Fruit fly (Drosophila melanogaster): ENCODE data around the gene CG15760.

The CG15760 gene

DNA sequence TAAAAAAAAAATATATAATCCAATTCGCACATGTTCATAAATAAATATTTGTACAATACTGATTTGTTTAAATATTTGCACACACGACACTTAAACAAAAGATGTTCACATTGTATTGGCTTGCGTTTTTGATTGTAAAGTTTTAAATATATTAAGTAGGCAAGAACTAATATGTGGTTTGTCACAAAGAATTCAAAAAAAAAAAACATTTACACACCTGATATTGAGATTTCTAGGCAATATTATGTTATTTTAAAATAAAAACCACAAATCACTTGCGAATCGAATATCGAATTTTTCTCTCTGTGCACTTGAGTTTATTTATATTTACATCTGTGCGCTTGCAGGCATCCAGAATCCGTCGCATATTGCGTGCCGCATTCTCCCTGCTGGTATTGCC is 10.1 kb downstream of the CG15760 start (continued):
- TF ChIP-seq gcm (GFP tag; optimal IDR thresholded peaks at IDR 0.05): peak; percentile 26
- TF ChIP-seq phol (tag; optimal IDR thresholded peaks at IDR 0.05): peak; percentile 44
- peak; percentile 26 for TF ChIP-seq CG10267 (tag; optimal IDR thresholded peaks at IDR 0.05)
- peak; percentile 39; the same call in 1 of the 3 replicates for TF ChIP-seq CG11695 (GFP tag; IDR thresholded peaks at IDR 0.05)
- peak; percentile 2 for TF ChIP-seq CG2120 (GFP tag; optimal IDR thresholded peaks at IDR 0.05)
- TF ChIP-seq CG15269 (tag; optimal IDR thresholded peaks at IDR 0.05): peak; percentile 41
- peak; percentile 36 for TF ChIP-seq CG13424 (tag; optimal IDR thresholded peaks at IDR 0.05)
- peak; percentile 12; the same call in 1 of the 2 replicates for TF ChIP-seq Ptx1 (GFP tag; IDR thresholded peaks at IDR 0.05)
- TF ChIP-seq CG14710 (tag; optimal IDR thresholded peaks at IDR 0.05): peak; percentile 27
- TF ChIP-seq trem (tag; optimal IDR thresholded peaks at IDR 0.05): peak; percentile 12
- TF ChIP-seq D (optimal IDR thresholded peaks at IDR 0.05): no peak
- TF ChIP-seq D (GFP tag; optimal IDR thresholded peaks at IDR 0.05): peak; percentile 9
- TF ChIP-seq ATbp (GFP tag; optimal IDR thresholded peaks at IDR 0.05): peak; percentile 15
- peak; percentile 43; the same call in 1 of the 3 replicates for TF ChIP-seq CG17361 (GFP tag; IDR thresholded peaks at IDR 0.05)
- TF ChIP-seq unpg (GFP tag; optimal IDR thresholded peaks at IDR 0.05): peak; percentile 53
- no peak for TF ChIP-seq nau (GFP tag; optimal IDR thresholded peaks at IDR 0.05)
- TF ChIP-seq CoRest (tag; optimal IDR thresholded peaks at IDR 0.05): peak; percentile 29
- peak; percentile 15 for TF ChIP-seq Xbp1 (GFP tag; optimal IDR thresholded peaks at IDR 0.05)
- TF ChIP-seq CG7556 (GFP tag; optimal IDR thresholded peaks at IDR 0.05): peak; percentile 35
- peak; percentile 45 for TF ChIP-seq CG8388 (GFP tag; optimal IDR thresholded peaks at IDR 0.05)

DNA sequence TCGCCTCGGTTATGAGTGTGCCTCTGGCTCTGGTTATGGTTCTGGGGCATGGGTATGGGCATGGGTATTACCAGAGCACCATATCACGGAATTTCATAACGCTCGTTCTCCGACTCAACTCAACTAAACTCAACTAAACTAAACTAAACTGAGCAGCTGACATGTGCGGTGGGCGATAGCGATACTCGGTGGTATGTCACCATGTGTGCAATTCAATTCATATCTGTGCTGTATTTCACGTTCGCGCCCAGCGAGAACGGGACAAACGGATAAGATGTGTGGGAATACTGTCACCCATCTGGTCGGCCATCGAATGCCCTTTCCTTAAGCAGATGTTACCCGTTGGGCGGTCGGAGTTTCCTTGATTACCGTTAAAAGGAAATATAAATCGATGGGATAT is 10.8 kb downstream of the CG15760 start, which contains the start of gene CG12177:
CG12177 (minus strand) TSS at position 239 of the 400 bp plus-strand sequence.
- TF ChIP-seq sob (GFP tag; IDR thresholded peaks at IDR 0.05): no peak
- peak; percentile 7 for TF ChIP-seq Fer1 (GFP tag; optimal IDR thresholded peaks at IDR 0.05)
- TF ChIP-seq CG10321 (GFP tag; IDR thresholded peaks at IDR 0.05): peak; percentile 60; the same call in 1 of the 2 replicates
- TF ChIP-seq Lhr (GFP tag; optimal IDR thresholded peaks at IDR 0.05): no peak
- no peak for TF ChIP-seq Nf-YC (tag; optimal IDR thresholded peaks at IDR 0.05)
- peak; percentile 52 for TF ChIP-seq cwo (GFP tag; optimal IDR thresholded peaks at IDR 0.05)
- TF ChIP-seq CG13287 (GFP tag; IDR thresholded peaks at IDR 0.05; ENCODE audit: partially characterized antibody): 0 out of 2 replicates have a peak, but pooled peaks have one; percentile 13
- TF ChIP-seq Deaf1 (tag; optimal IDR thresholded peaks at IDR 0.05): peak; percentile 32
- peak; percentile 6 for TF ChIP-seq CG13296 (GFP tag; optimal IDR thresholded peaks at IDR 0.05)
- TF ChIP-seq hb (GFP tag; IDR thresholded peaks at IDR 0.05; ENCODE audit: partially characterized antibody): no peak
- peak; percentile 61 for TF ChIP-seq row (GFP tag; IDR thresholded peaks at IDR 0.05)
- TF ChIP-seq chinmo (GFP tag; IDR thresholded peaks at IDR 0.05; ENCODE audit: partially characterized antibody): peak; percentile 7; the same call in 1 of the 4 replicates
- TF ChIP-seq crp (GFP tag; optimal IDR thresholded peaks at IDR 0.05): peak in 1 of 2 experiments; percentile 30
- peak in 1 of 2 experiments; percentile 66 for TF ChIP-seq Pdp1 (GFP tag; optimal IDR thresholded peaks at IDR 0.05)
- peak; percentile 97 for TF ChIP-seq twi (tag; optimal IDR thresholded peaks at IDR 0.05)
- no peak for TF ChIP-seq Hr78 (GFP tag; optimal IDR thresholded peaks at IDR 0.05)
- TF ChIP-seq tio (GFP tag; optimal IDR thresholded peaks at IDR 0.05): no peak
- TF ChIP-seq E2f2 (GFP tag; IDR thresholded peaks at IDR 0.05): 0 out of 2 replicates have a peak, but pooled peaks have one; percentile 12
- TF ChIP-seq slbo (GFP tag; IDR thresholded peaks at IDR 0.05): peak; percentile 3; the same call in 1 of the 2 replicates
- TF ChIP-seq pzg (GFP tag; optimal IDR thresholded peaks at IDR 0.05): peak; percentile 15
- TF ChIP-seq BEAF-32 (GFP tag; optimal IDR thresholded peaks at IDR 0.05): peak; percentile 9
- TF ChIP-seq D19A (tag; optimal IDR thresholded peaks at IDR 0.05): peak; percentile 87
- TF ChIP-seq ftz-f1 (GFP tag; optimal IDR thresholded peaks at IDR 0.05): no peak
- TF ChIP-seq Dref (GFP tag; IDR thresholded peaks at IDR 0.05): 0 out of 2 replicates have a peak, but pooled peaks have one; percentile 20
- peak; percentile 54 for TF ChIP-seq exex (tag; optimal IDR thresholded peaks at IDR 0.05)
- TF ChIP-seq Ets65A (GFP tag): peak; percentile 37
- TF ChIP-seq gsb-n (tag; optimal IDR thresholded peaks at IDR 0.05): no peak
- TF ChIP-seq Hey (tag; optimal IDR thresholded peaks at IDR 0.05): peak; percentile 0
- peak; percentile 44; the same call in 1 of the 3 replicates for TF ChIP-seq z (GFP tag; IDR thresholded peaks at IDR 0.05)
